Worm (Caenorhabditis elegans) whole organism, young adult: ENCODE data around the gene srw-33.

ENCODE experiments used
- ets-4 ChIP-seq: fragments of 200-800 bp; sonication (Bioruptor generic); optimal IDR thresholded peaks from 2 replicates; lab custom pipeline; 2018; ENCODE audit warnings: mild to moderate bottlenecking, missing genetic modification characterization, missing compliant biosample characterization
- madf-8 ChIP-seq: fragments of 200-800 bp; sonication (Bioruptor generic); conservative IDR thresholded peaks from 2 replicates; pipeline ENCODE4 v1.3.6; 2022; ENCODE audit warnings: missing genetic modification reagents, missing genetic modification characterization, missing compliant biosample characterization
- nfya-1 ChIP-seq: sonication (generic microtip); optimal IDR thresholded peaks from 2 replicates; lab custom pipeline; 2017; ENCODE audit warnings: antibody characterized with exemption, missing compliant biosample characterization, missing genetic modification characterization, borderline replicate concordance; ENCODE audit not compliant: insufficient read depth
- nhr-120 ChIP-seq: fragments of 200-800 bp; sonication (Bioruptor generic); IDR thresholded peaks from 2 replicates; pipeline ENCODE4 v1.3.6; 2022; ENCODE audit warnings: missing genetic modification characterization, missing compliant biosample characterization
- zfh-2 ChIP-seq: fragments of 200-800 bp; sonication (Bioruptor generic); conservative IDR thresholded peaks from 2 replicates; pipeline ENCODE4 v1.3.6; 2022; ENCODE audit warnings: missing genetic modification reagents, missing genetic modification characterization, missing compliant biosample characterization

- TF ChIP-seq nfya-1 (tag; lab: Kevin White, UChicago) = no peak
- no peak for TF ChIP-seq ets-4
- no peak for TF ChIP-seq nhr-120 (GFP tag; lab: Robert Waterston, UW)
- TF ChIP-seq madf-8 = no peak
- TF ChIP-seq zfh-2 (GFP tag; lab: Robert Waterston, UW) = no peak
Observed at ce11 chrV:15495169-15495568, 43.8 kb upstream of the srw-33 start, which contains the start of gene srh-219.
